Worm (Caenorhabditis elegans) whole organism, young adult: ENCODE data around the gene dsl-4.

Source experiments
- B0019.2 ChIP-seq: fragments of 200-800 bp; sonication (Bioruptor generic); conservative IDR thresholded peaks from 2 replicates; pipeline ENCODE4 v1.3.6; 2022; ENCODE audit warnings: missing genetic modification reagents, missing genetic modification characterization, missing compliant biosample characterization
- B0261.1 ChIP-seq: sonication (generic microtip); optimal IDR thresholded peaks from 2 replicates; lab custom pipeline; 2016; ENCODE audit warnings: mild to moderate bottlenecking, missing genetic modification characterization, moderate library complexity, missing compliant biosample characterization
- C17E4.6 ChIP-seq: fragments of 200-800 bp; sonication (Bioruptor generic); IDR thresholded peaks from 2 replicates; pipeline ENCODE4 v1.3.6; 2022; ENCODE audit warnings: missing genetic modification reagents, missing genetic modification characterization, missing compliant biosample characterization
- F22D6.2 ChIP-seq: sonication (generic microtip); optimal IDR thresholded peaks from 2 replicates; lab custom pipeline; 2016; ENCODE audit warnings: mild to moderate bottlenecking, missing genetic modification characterization, missing compliant biosample characterization
- F37B4.10 ChIP-seq: fragments of 200-800 bp; sonication (Bioruptor generic); IDR thresholded peaks from 2 replicates; pipeline ENCODE4 v1.3.6; 2022; ENCODE audit warnings: missing genetic modification characterization, missing compliant biosample characterization
- F57A8.1 ChIP-seq: fragments of 200-800 bp; sonication (Bioruptor generic); optimal IDR thresholded peaks from 2 replicates; lab custom pipeline; 2018; ENCODE audit warnings: mild to moderate bottlenecking, missing genetic modification characterization, moderate library complexity, missing compliant biosample characterization
- K12H6.12 ChIP-seq: fragments of 200-800 bp; sonication (Bioruptor generic); optimal IDR thresholded peaks from 2 replicates; lab custom pipeline; 2018; ENCODE audit warnings: mild to moderate bottlenecking, missing genetic modification characterization, missing compliant biosample characterization
- attf-3 ChIP-seq: fragments of 200-800 bp; sonication (Bioruptor generic); conservative IDR thresholded peaks from 2 replicates; pipeline ENCODE4 v1.3.6; 2022; ENCODE audit warnings: missing genetic modification reagents, missing genetic modification characterization, missing compliant biosample characterization
- attf-5 ChIP-seq: fragments of 200-800 bp; sonication (Bioruptor generic); optimal IDR thresholded peaks from 2 replicates; lab custom pipeline; 2018; ENCODE audit warnings: mild to moderate bottlenecking, missing genetic modification characterization, missing compliant biosample characterization
- attf-6 ChIP-seq: fragments of 200-800 bp; sonication (Bioruptor generic); IDR thresholded peaks from 2 replicates; pipeline ENCODE4 v1.3.6; 2022; ENCODE audit warnings: missing genetic modification reagents, missing genetic modification characterization, missing compliant biosample characterization
- cebp-2 ChIP-seq: fragments of 200-800 bp; sonication (Bioruptor generic); IDR thresholded peaks from 2 replicates; pipeline ENCODE4 v1.3.6; 2022; ENCODE audit warnings: missing genetic modification characterization, missing compliant biosample characterization
- ceh-100 ChIP-seq: fragments of 200-800 bp; sonication (Bioruptor generic); IDR thresholded peaks from 2 replicates; pipeline ENCODE4 v1.3.6; 2022; ENCODE audit warnings: missing genetic modification reagents, missing genetic modification characterization, missing compliant biosample characterization
- ceh-79 ChIP-seq: sonication (generic microtip); optimal IDR thresholded peaks from 2 replicates; lab custom pipeline; 2017; ENCODE audit warnings: mild to moderate bottlenecking, missing genetic modification characterization, missing compliant biosample characterization
- dox-1 ChIP-seq: fragments of 200-800 bp; sonication (Bioruptor generic); IDR thresholded peaks from 2 replicates; pipeline ENCODE4 v1.3.6; 2022; ENCODE audit warnings: missing genetic modification reagents, missing genetic modification characterization, missing compliant biosample characterization
- egl-44 ChIP-seq: fragments of 200-800 bp; sonication (Bioruptor generic); IDR thresholded peaks from 2 replicates; pipeline ENCODE4 v1.3.6; 2022; ENCODE audit warnings: missing genetic modification reagents, missing genetic modification characterization, missing compliant biosample characterization
- fkh-3 ChIP-seq: sonication (generic microtip); optimal IDR thresholded peaks from 2 replicates; lab custom pipeline; 2016; ENCODE audit warnings: mild to moderate bottlenecking, missing genetic modification characterization, missing compliant biosample characterization
- hlh-26 ChIP-seq: fragments of 200-800 bp; sonication (Bioruptor generic); conservative IDR thresholded peaks from 2 replicates; pipeline ENCODE4 v1.3.6; 2022; ENCODE audit warnings: missing genetic modification reagents, missing genetic modification characterization, missing compliant biosample characterization
- hrde-1 ChIP-seq: sonication (generic microtip); optimal IDR thresholded peaks from 2 replicates; lab custom pipeline; 2016; ENCODE audit warnings: missing genetic modification characterization, mild to moderate bottlenecking, missing compliant biosample characterization, moderate library complexity, missing genotype, missing genetic modification reagents, borderline replicate concordance
- let-607 ChIP-seq, 2 experiments: fragments of 200-800 bp in 1 of 2; sonication (Bioruptor generic) in 1 of 2; sonication (generic microtip) in 1 of 2; optimal IDR thresholded peaks; 2 replicates each; lab custom pipeline; 2016 to 2018; ENCODE audit warnings: mild to moderate bottlenecking in 2 of 2, missing compliant biosample characterization in 2 of 2, missing genetic modification characterization in 2 of 2, moderate library complexity in 2 of 2, missing genotype in 1 of 2
- lin-54 ChIP-seq: fragments of 200-800 bp; sonication (Bioruptor generic); optimal IDR thresholded peaks from 2 replicates; lab custom pipeline; 2018; ENCODE audit warnings: mild to moderate bottlenecking, missing genetic modification characterization, missing compliant biosample characterization
- lsl-1 ChIP-seq: fragments of 200-800 bp; sonication (Bioruptor generic); optimal IDR thresholded peaks from 2 replicates; lab custom pipeline; 2018; ENCODE audit warnings: mild to moderate bottlenecking, missing genetic modification characterization, moderate library complexity, missing compliant biosample characterization
- madf-6 ChIP-seq: fragments of 200-800 bp; sonication (Bioruptor generic); IDR thresholded peaks from 2 replicates; pipeline ENCODE4 v1.3.6; 2022; ENCODE audit warnings: missing genetic modification reagents, missing genetic modification characterization, missing compliant biosample characterization
- madf-8 ChIP-seq: fragments of 200-800 bp; sonication (Bioruptor generic); conservative IDR thresholded peaks from 2 replicates; pipeline ENCODE4 v1.3.6; 2022; ENCODE audit warnings: missing genetic modification reagents, missing genetic modification characterization, missing compliant biosample characterization
- mcd-1 ChIP-seq: fragments of 200-800 bp; sonication (Bioruptor generic); IDR thresholded peaks from 2 replicates; pipeline ENCODE4 v1.3.6; 2022; ENCODE audit warnings: missing genetic modification reagents, missing genetic modification characterization, missing compliant biosample characterization
- mxl-1 ChIP-seq: sonication (generic microtip); optimal IDR thresholded peaks from 2 replicates; lab custom pipeline; 2016; ENCODE audit warnings: missing genetic modification characterization, missing compliant biosample characterization
- nfyb-1 ChIP-seq: fragments of 200-800 bp; sonication (Bioruptor generic); IDR thresholded peaks from 2 replicates; pipeline ENCODE4 v1.3.6; 2022; ENCODE audit warnings: missing genetic modification reagents, missing genetic modification characterization, missing compliant biosample characterization
- repo-1 ChIP-seq: sonication (generic microtip); optimal IDR thresholded peaks from 2 replicates; lab custom pipeline; 2017; ENCODE audit warnings: mild to moderate bottlenecking, missing genetic modification characterization, missing compliant biosample characterization
- rpc-1 ChIP-seq, 2 experiments: fragments of 150-350 bp in 1 of 2; sonication (generic microtip) in 1 of 2; optimal IDR thresholded peaks; 2 replicates each; lab custom pipeline; 2014 to 2018; ENCODE audit warnings: missing biosample characterization in 1 of 2, missing genetic modification characterization in 1 of 2, missing genetic modification reagents in 1 of 2, missing genotype in 1 of 2
- snpc-1.1 ChIP-seq: sonication (generic microtip); optimal IDR thresholded peaks from 2 replicates; lab custom pipeline; 2017; ENCODE audit warnings: missing genetic modification characterization, mild to moderate bottlenecking, missing compliant biosample characterization, antibody characterized with exemption, moderate library complexity, missing genotype, missing genetic modification reagents; ENCODE audit not compliant: insufficient read depth
- tlf-1 ChIP-seq: fragments of 200-800 bp; sonication (Bioruptor generic); optimal IDR thresholded peaks from 2 replicates; lab custom pipeline; 2018; ENCODE audit warnings: mild to moderate bottlenecking, missing genetic modification characterization, missing compliant biosample characterization
- zim-3 ChIP-seq: sonication (generic microtip); optimal IDR thresholded peaks from 2 replicates; lab custom pipeline; 2017; ENCODE audit warnings: mild to moderate bottlenecking, missing genetic modification characterization, moderate library complexity, missing compliant biosample characterization
- ztf-3 ChIP-seq: fragments of 200-800 bp; sonication (Bioruptor generic); optimal IDR thresholded peaks from 2 replicates; lab custom pipeline; 2018; ENCODE audit warnings: mild to moderate bottlenecking, missing genetic modification characterization, missing compliant biosample characterization
- ztf-6 ChIP-seq: fragments of 200-800 bp; sonication (Bioruptor generic); IDR thresholded peaks from 2 replicates; pipeline ENCODE4 v1.3.6; 2022; ENCODE audit warnings: missing genetic modification reagents, missing genetic modification characterization, missing compliant biosample characterization

The dsl-4 gene

DNA sequence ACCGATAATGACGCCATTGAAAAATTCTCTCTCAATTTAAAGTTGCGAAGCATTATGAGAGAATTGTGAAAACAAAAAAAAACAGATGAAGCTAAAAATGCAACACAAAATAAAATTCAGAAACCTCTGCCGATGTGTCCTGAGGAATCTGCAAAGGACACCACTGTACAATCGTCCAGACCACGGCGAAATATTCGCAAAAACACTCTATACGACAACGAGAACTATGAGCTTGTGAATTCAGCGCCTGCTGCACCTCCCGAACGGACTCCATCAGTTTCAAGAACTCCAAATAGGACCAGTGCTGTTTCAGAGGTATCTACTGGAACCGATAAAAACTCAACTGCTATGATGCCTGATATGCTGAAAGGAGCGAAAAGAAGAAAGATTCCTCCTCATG, 12.3 kb downstream of the dsl-4 start:
- TF ChIP-seq ztf-3 (GFP tag; lab: Kevin White, UChicago) (no peak), ztf-6 (no peak), fkh-3 (no peak), snpc-1.1 (tag; lab: Kevin White, UChicago) (no peak), B0019.2 (GFP tag; lab: Robert Waterston, UW) (no peak), madf-8 (GFP tag; lab: Robert Waterston, UW) (no peak), lin-54 (GFP tag; lab: Kevin White, UChicago) (no peak), F37B4.10 (no peak), lsl-1 (no peak), mxl-1 (no peak)

DNA sequence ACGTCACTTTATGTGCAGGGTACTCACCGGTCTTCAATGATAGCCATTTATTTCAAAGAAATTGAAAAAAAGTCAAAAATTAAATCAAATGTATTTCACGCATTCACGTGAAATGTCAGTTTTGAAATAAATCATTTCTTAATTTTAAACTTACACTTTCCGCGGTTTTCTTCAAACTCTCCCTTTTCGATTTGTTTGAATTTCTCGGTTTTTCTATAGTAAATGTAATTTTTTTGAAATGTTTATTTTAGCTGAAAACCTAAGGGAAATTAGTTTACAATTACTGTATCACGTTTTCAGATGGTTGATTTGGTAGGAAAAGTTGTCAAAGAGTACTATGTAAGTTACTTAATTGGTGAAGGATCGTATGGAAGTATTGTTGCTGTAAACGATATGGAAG, 18.1 kb downstream of the dsl-4 start, which contains the start of gene F16B12.7:
Gene F16B12.7, plus strand, starts transcription at position 301 of the 400 bp plus-strand sequence.
- TF ChIP-seq repo-1 (tag; lab: Kevin White, UChicago) (no peak), zim-3 (no peak), cebp-2 (GFP tag; lab: Robert Waterston, UW) (no peak), F37B4.10 (no peak), attf-5 (no peak), ztf-3 (GFP tag; lab: Kevin White, UChicago) (no peak), F57A8.1 (no peak), hlh-26 (GFP tag; lab: Robert Waterston, UW) (no peak), attf-3 (GFP tag; lab: Robert Waterston, UW) (no peak), B0261.1 (tag; lab: Kevin White, UChicago) (no peak), hrde-1 (tag; lab: Kevin White, UChicago) (no peak), C17E4.6 (GFP tag; lab: Robert Waterston, UW) (no peak), mcd-1 (GFP tag; lab: Robert Waterston, UW) (no peak)
- TF ChIP-seq, all 124 proteins: peak for 0

DNA sequence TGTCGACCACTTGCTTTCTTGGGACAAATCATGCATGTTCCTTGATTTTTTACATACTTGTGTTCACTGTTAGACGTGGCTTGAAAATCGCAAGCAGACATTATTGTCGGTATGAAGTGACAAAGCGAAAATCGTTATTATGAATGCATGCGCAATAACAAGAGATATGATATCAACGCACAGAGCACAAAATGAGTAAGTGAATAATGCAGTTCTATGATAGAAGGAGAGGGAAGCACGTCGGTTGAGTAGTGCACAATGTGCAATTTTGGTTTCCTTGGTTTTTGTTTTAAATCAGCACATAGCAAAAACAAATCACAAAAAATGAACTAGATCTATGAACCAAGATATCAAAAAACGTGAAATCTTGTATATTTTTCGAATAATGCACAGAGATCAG, 23.2 kb downstream of the dsl-4 start, which contains the start of gene nhr-281:
Gene nhr-281, minus strand, starts transcription at position 101 of the 400 bp plus-strand sequence.
- TF ChIP-seq nfyb-1, result no peak
- no peak for TF ChIP-seq let-607 (tag; optimal IDR thresholded peaks at IDR 0.05; lab: Kevin White, UChicago)
- TF ChIP-seq ceh-100 (GFP tag; lab: Robert Waterston, UW), result no peak
- no peak for TF ChIP-seq dox-1 (GFP tag; lab: Robert Waterston, UW)
- TF ChIP-seq madf-6 (GFP tag; lab: Robert Waterston, UW), result no peak
- no peak for TF ChIP-seq B0019.2 (GFP tag; lab: Robert Waterston, UW)
- TF ChIP-seq egl-44 (GFP tag; lab: Robert Waterston, UW), result no peak
- TF ChIP-seq rpc-1 (optimal IDR thresholded peaks at IDR 0.05; lab: Kevin White, UChicago), result no peak
- no peak for TF ChIP-seq rpc-1 (tag; optimal IDR thresholded peaks at IDR 0.05; lab: Kevin White, UChicago)
- no peak for TF ChIP-seq tlf-1 (GFP tag; lab: Kevin White, UChicago)
- no peak for TF ChIP-seq ceh-79 (tag; lab: Kevin White, UChicago)
- TF ChIP-seq attf-6 (GFP tag; lab: Robert Waterston, UW), result no peak
- no peak for TF ChIP-seq F22D6.2
- no peak for TF ChIP-seq snpc-1.1 (tag; lab: Kevin White, UChicago)
- no peak for TF ChIP-seq K12H6.12 (tag; lab: Kevin White, UChicago)
